Worm (Caenorhabditis elegans) whole organism, L3 larva: ENCODE data around the gene cutl-25.

Experiments
- R02D3.7 ChIP-seq: fragments of 150-350 bp; optimal IDR thresholded peaks from 2 replicates; lab custom pipeline; 2014; ENCODE audit warnings: missing biosample characterization, missing genetic modification characterization
- ZK546.5 ChIP-seq: sonication (generic microtip); optimal IDR thresholded peaks from 2 replicates; lab custom pipeline; 2017; ENCODE audit warnings: missing biosample characterization, missing genetic modification characterization
- aly-2 ChIP-seq: fragments of 150-350 bp; optimal IDR thresholded peaks from 2 replicates; lab custom pipeline; 2014; ENCODE audit warnings: missing biosample characterization, missing genetic modification characterization
- ama-1 ChIP-seq: fragments of 150-350 bp; optimal IDR thresholded peaks from 2 replicates; lab custom pipeline; 2018
- ceh-16 ChIP-seq: sonication (generic microtip); optimal IDR thresholded peaks from 2 replicates; lab custom pipeline; 2017; ENCODE audit warnings: missing biosample characterization, missing genetic modification characterization
- ceh-28 ChIP-seq: fragments of 150-350 bp; optimal IDR thresholded peaks from 2 replicates; lab custom pipeline; 2014; ENCODE audit warnings: missing biosample characterization, missing genetic modification reagents, missing genetic modification characterization
- ceh-82 ChIP-seq: fragments of 150-350 bp; optimal IDR thresholded peaks from 2 replicates; lab custom pipeline; 2014; ENCODE audit warnings: missing biosample characterization, missing genetic modification characterization
- ceh-9 ChIP-seq: sonication (generic microtip); optimal IDR thresholded peaks from 2 replicates; lab custom pipeline; 2018; ENCODE audit warnings: missing biosample characterization, missing genetic modification characterization
- egl-5 ChIP-seq: fragments of 150-350 bp; optimal IDR thresholded peaks from 2 replicates; lab custom pipeline; 2017; ENCODE audit warnings: missing biosample characterization, missing genetic modification reagents, missing genetic modification characterization, inconsistent platforms
- elt-1 ChIP-seq: fragments of 150-350 bp; optimal IDR thresholded peaks from 2 replicates; lab custom pipeline; 2014; ENCODE audit warnings: missing biosample characterization, missing genetic modification characterization
- elt-2 ChIP-seq: sonication (generic microtip); optimal IDR thresholded peaks from 2 replicates; lab custom pipeline; 2016; ENCODE audit warnings: missing genetic modification reagents, mild to moderate bottlenecking, missing genetic modification characterization, missing compliant biosample characterization
- fkh-10 ChIP-seq: sonication (generic microtip); optimal IDR thresholded peaks from 2 replicates; lab custom pipeline; 2017; ENCODE audit warnings: missing biosample characterization, missing genetic modification reagents, missing genetic modification characterization
- fkh-2 ChIP-seq: fragments of 150-350 bp; optimal IDR thresholded peaks from 2 replicates; lab custom pipeline; 2014; ENCODE audit warnings: missing biosample characterization, missing genetic modification reagents, missing genetic modification characterization
- hmg-11 ChIP-seq: sonication (generic microtip); optimal IDR thresholded peaks from 2 replicates; lab custom pipeline; 2016; ENCODE audit warnings: missing genetic modification characterization, missing compliant biosample characterization
- lin-39 ChIP-seq: fragments of 150-350 bp; optimal IDR thresholded peaks from 2 replicates; lab custom pipeline; 2018; ENCODE audit warnings: missing biosample characterization, missing genetic modification reagents, missing genetic modification characterization
- nfya-1 ChIP-seq: sonication (generic microtip); optimal IDR thresholded peaks from 2 replicates; lab custom pipeline; 2017; ENCODE audit warnings: missing genetic modification characterization, mild to moderate bottlenecking, missing compliant biosample characterization, antibody characterized with exemption, moderate library complexity; ENCODE audit not compliant: insufficient read depth
- nhr-11 ChIP-seq: fragments of 150-350 bp; optimal IDR thresholded peaks from 2 replicates; lab custom pipeline; 2014; ENCODE audit warnings: missing biosample characterization, missing genetic modification characterization
- nhr-28 ChIP-seq: fragments of 150-350 bp; optimal IDR thresholded peaks from 2 replicates; lab custom pipeline; 2014; ENCODE audit warnings: missing biosample characterization, missing genetic modification characterization
- nhr-43 ChIP-seq: sonication (generic microtip); optimal IDR thresholded peaks from 2 replicates; lab custom pipeline; 2016; ENCODE audit warnings: mild to moderate bottlenecking, missing genetic modification characterization, missing compliant biosample characterization; ENCODE audit not compliant: poor library complexity, severe bottlenecking
- nhr-67 ChIP-seq: fragments of 150-350 bp; optimal IDR thresholded peaks from 2 replicates; lab custom pipeline; 2014; ENCODE audit warnings: missing biosample characterization, missing genetic modification characterization
- nhr-76 ChIP-seq: fragments of 150-350 bp; sonication (generic microtip); optimal IDR thresholded peaks from 5 replicates; lab custom pipeline; 2014; ENCODE audit warnings: missing biosample characterization, missing genetic modification characterization
- pha-4 ChIP-seq: fragments of 150-350 bp; optimal IDR thresholded peaks from 2 replicates; lab custom pipeline; 2014; ENCODE audit warnings: missing biosample characterization, missing genetic modification reagents, missing genetic modification characterization
- sea-2 ChIP-seq: fragments of 150-350 bp; sonication (generic microtip); optimal IDR thresholded peaks from 4 replicates; lab custom pipeline; 2014; ENCODE audit warnings: missing biosample characterization, missing genetic modification reagents, missing genetic modification characterization
- skn-1 ChIP-seq: fragments of 150-350 bp; optimal IDR thresholded peaks from 2 replicates; lab custom pipeline; 2014; ENCODE audit warnings: missing biosample characterization, missing genetic modification characterization
- snpc-4 ChIP-seq: fragments of 150-350 bp; optimal IDR thresholded peaks from 2 replicates; lab custom pipeline; 2014; ENCODE audit warnings: missing biosample characterization, missing genetic modification characterization
- unc-39 ChIP-seq: sonication (generic microtip); optimal IDR thresholded peaks from 4 replicates; lab custom pipeline; 2017; ENCODE audit warnings: missing biosample characterization, missing genetic modification characterization
- unc-62 ChIP-seq: fragments of 150-350 bp; sonication (generic microtip); optimal IDR thresholded peaks from 4 replicates; lab custom pipeline; 2014; ENCODE audit warnings: missing biosample characterization, missing genetic modification reagents, missing genetic modification characterization
- ztf-11 ChIP-seq: fragments of 150-350 bp; optimal IDR thresholded peaks from 2 replicates; lab custom pipeline; 2014; ENCODE audit warnings: missing biosample characterization, missing genetic modification characterization

The cutl-25 gene

DNA sequence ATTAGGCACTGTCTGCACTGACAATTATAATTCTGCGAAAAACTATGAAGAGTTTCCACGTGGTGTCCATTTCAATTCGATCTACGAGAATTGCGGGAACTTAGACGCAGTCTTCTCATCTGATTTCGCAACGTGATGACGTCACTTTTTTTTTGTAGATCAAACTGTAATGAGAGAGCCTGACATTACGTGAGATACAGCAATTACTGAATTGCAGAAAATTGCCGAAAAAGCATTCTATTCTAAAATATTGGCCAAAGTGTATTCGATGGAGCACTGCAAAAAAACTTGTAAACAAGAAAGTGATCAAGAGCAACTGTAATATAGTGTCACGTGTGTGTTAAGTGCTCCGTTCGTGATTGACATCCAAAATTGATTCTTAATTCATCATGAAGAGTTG is 20.3 kb downstream of the cutl-25 start:
- TF ChIP-seq ceh-82: no peak
- no peak for TF ChIP-seq ama-1 (lab: Kevin White, UChicago)
- no peak for TF ChIP-seq sea-2 (GFP tag; lab: Kevin White, UChicago)
- no peak for TF ChIP-seq nhr-28 (tag; lab: Kevin White, UChicago)
- TF ChIP-seq unc-39 (tag; lab: Kevin White, UChicago): no peak
- no peak for TF ChIP-seq ceh-9 (tag; lab: Kevin White, UChicago)
- no peak for TF ChIP-seq fkh-2 (tag; lab: Kevin White, UChicago)
- no peak for TF ChIP-seq fkh-10 (GFP tag; lab: Kevin White, UChicago)
- no peak for TF ChIP-seq snpc-4
- no peak for TF ChIP-seq skn-1
- no peak for TF ChIP-seq nhr-11
- no peak for TF ChIP-seq ztf-11 (tag; lab: Kevin White, UChicago)
- TF ChIP-seq nhr-43 (tag; lab: Kevin White, UChicago): no peak
- no peak for TF ChIP-seq elt-2 (tag; lab: Kevin White, UChicago)
- TF ChIP-seq pha-4 (tag; lab: Kevin White, UChicago): no peak

DNA sequence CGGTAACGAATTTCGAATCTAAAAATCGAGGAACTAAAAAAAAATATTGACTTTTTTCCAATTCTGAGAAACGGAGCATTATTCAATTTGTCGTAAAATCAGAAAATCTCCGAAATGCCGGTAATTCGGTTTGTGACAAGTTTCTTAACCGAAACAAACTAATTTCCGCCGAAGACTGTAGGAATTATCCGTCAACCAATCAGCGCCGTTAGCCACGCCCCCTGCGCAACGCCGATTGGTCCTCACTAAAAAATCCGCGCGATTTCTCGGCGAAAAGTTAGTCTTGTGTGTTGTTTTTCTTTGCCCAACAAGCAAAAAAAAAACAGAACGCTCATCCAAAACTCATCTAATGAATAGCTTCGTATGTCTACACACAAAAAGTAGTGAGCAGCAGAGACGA is 26.9 kb downstream of the cutl-25 start:
- TF ChIP-seq ztf-11 (tag; lab: Kevin White, UChicago) (no peak), nfya-1 (tag; lab: Kevin White, UChicago) (peak; percentile 70)

ce11 chrIII:3018822-3019221 is 28.1 kb downstream of the cutl-25 start:
- TF ChIP-seq aly-2 (no peak), egl-5 (tag; lab: Kevin White, UChicago) (no peak), ZK546.5 (tag; lab: Kevin White, UChicago) (no peak), nhr-28 (tag; lab: Kevin White, UChicago) (no peak), nhr-76 (tag; lab: Kevin White, UChicago) (no peak), snpc-4 (no peak), R02D3.7 (tag; lab: Kevin White, UChicago) (no peak), unc-62 (GFP tag; lab: Kevin White, UChicago) (no peak), ceh-16 (tag; lab: Kevin White, UChicago) (no peak), lin-39 (tag; lab: Kevin White, UChicago) (no peak), elt-1 (tag; lab: Kevin White, UChicago) (no peak), ceh-9 (tag; lab: Kevin White, UChicago) (no peak), hmg-11 (no peak), nhr-67 (no peak), fkh-10 (GFP tag; lab: Kevin White, UChicago) (no peak), fkh-2 (tag; lab: Kevin White, UChicago) (no peak)

ce11 chrIII:2995288-2995687 is 51.7 kb downstream of the cutl-25 start:
- peak; percentile 95 for TF ChIP-seq ceh-28 (tag; lab: Kevin White, UChicago)
- TF ChIP-seq aly-2: no peak

- no peak for TF ChIP-seq lin-39 (tag; lab: Kevin White, UChicago)
- peak; percentile 99 for TF ChIP-seq ceh-28 (tag; lab: Kevin White, UChicago)
- no peak for TF ChIP-seq nhr-43 (tag; lab: Kevin White, UChicago)
- TF ChIP-seq, all 47 proteins: peak for 1
Measured at ce11 chrIII:2993963-2994362, 53.0 kb downstream of the cutl-25 start.
